Fruit fly (Drosophila melanogaster) whole organism, embryonic: Measurements from ENCODE around the gene Kaz1-ORFB.

Experiments used
- Abd-B ChIP-seq: fragments of 200-800 bp; sonication (Bioruptor generic); optimal IDR thresholded peaks from 2 replicates; lab custom pipeline; 2018; ENCODE audit warnings: missing biosample characterization, mild to moderate bottlenecking, missing genetic modification characterization, moderate library complexity
- Adf1 ChIP-seq: fragments of 200-800 bp; sonication (Bioruptor generic); IDR thresholded peaks from 2 replicates; pipeline ENCODE4 v1.3.6; 2022; ENCODE audit warnings: missing biosample characterization, missing genetic modification characterization
- CG10147 ChIP-seq: fragments of 200-800 bp; sonication (Bioruptor generic); optimal IDR thresholded peaks from 2 replicates; lab custom pipeline; 2019; ENCODE audit warnings: missing biosample characterization, mild to moderate bottlenecking, missing genetic modification characterization, moderate library complexity
- CG12659 ChIP-seq: fragments of 200-800 bp; sonication (Bioruptor generic); optimal IDR thresholded peaks from 3 replicates; lab custom pipeline; 2017; ENCODE audit warnings: mild to moderate bottlenecking, missing biosample characterization, missing genetic modification reagents, missing genetic modification characterization
- CG14710 ChIP-seq: fragments of 200-800 bp; sonication (Bioruptor generic); optimal IDR thresholded peaks from 3 replicates; lab custom pipeline; 2019; ENCODE audit warnings: missing biosample characterization, mild to moderate bottlenecking, missing genetic modification characterization, moderate library complexity
- CG14860 ChIP-seq: fragments of 200-800 bp; sonication (Bioruptor generic); IDR thresholded peaks from 3 replicates; pipeline ENCODE4 v1.3.6; 2022; ENCODE audit warnings: missing biosample characterization, missing genetic modification characterization; ENCODE audit not compliant: partially characterized antibody
- CG1647 ChIP-seq: fragments of 200-800 bp; sonication (Bioruptor generic); optimal IDR thresholded peaks from 3 replicates; lab custom pipeline; 2016; ENCODE audit warnings: missing biosample characterization, missing genetic modification characterization
- CG16779 ChIP-seq: fragments of 200-800 bp; sonication (Bioruptor generic); IDR thresholded peaks from 2 replicates; pipeline ENCODE4 v1.3.6; 2022; ENCODE audit warnings: missing biosample characterization, missing genetic modification characterization
- CG2712 ChIP-seq: fragments of 200-800 bp; optimal IDR thresholded peaks from 3 replicates; lab custom pipeline; 2019; ENCODE audit warnings: missing biosample characterization, mild to moderate bottlenecking, missing genetic modification characterization, moderate library complexity
- CG34376 ChIP-seq: fragments of 200-800 bp; sonication (Bioruptor generic); optimal IDR thresholded peaks from 2 replicates; lab custom pipeline; 2018; ENCODE audit warnings: missing biosample characterization, mild to moderate bottlenecking, missing genetic modification characterization
- CG3847 ChIP-seq: fragments of 200-800 bp; sonication (Bioruptor generic); IDR thresholded peaks from 2 replicates; pipeline ENCODE4 v1.3.6; 2022; ENCODE audit warnings: missing biosample characterization, missing genetic modification characterization
- CG4424 ChIP-seq: fragments of 200-800 bp; sonication (Bioruptor generic); optimal IDR thresholded peaks from 3 replicates; lab custom pipeline; 2016; ENCODE audit warnings: missing biosample characterization, missing genetic modification characterization
- CG4820 ChIP-seq: fragments of 200-800 bp; sonication (Bioruptor generic); optimal IDR thresholded peaks from 3 replicates; lab custom pipeline; 2016; ENCODE audit warnings: missing biosample characterization, missing genetic modification characterization
- CG6254 ChIP-seq: fragments of 200-800 bp; sonication (Bioruptor generic); optimal IDR thresholded peaks from 3 replicates; lab custom pipeline; 2017; ENCODE audit warnings: mild to moderate bottlenecking, missing biosample characterization, missing genetic modification reagents, missing genetic modification characterization
- CG6683 ChIP-seq: fragments of 200-800 bp; sonication (Bioruptor generic); optimal IDR thresholded peaks from 2 replicates; lab custom pipeline; 2017; ENCODE audit warnings: missing biosample characterization, mild to moderate bottlenecking, missing genetic modification characterization, missing genetic modification reagents
- CG7928 ChIP-seq: fragments of 200-800 bp; sonication (Bioruptor generic); optimal IDR thresholded peaks from 2 replicates; lab custom pipeline; 2017; ENCODE audit warnings: missing biosample characterization, mild to moderate bottlenecking, missing genetic modification characterization
- CG8089 ChIP-seq: fragments of 200-800 bp; sonication (Bioruptor generic); optimal IDR thresholded peaks from 3 replicates; lab custom pipeline; 2016; ENCODE audit warnings: missing biosample characterization, missing genetic modification characterization
- CG8281 ChIP-seq: fragments of 200-800 bp; sonication (Bioruptor generic); optimal IDR thresholded peaks from 2 replicates; lab custom pipeline; 2018; ENCODE audit warnings: missing biosample characterization, mild to moderate bottlenecking, missing genetic modification characterization, moderate library complexity
- CrebB ChIP-seq: fragments of 200-800 bp; sonication (Bioruptor generic); optimal IDR thresholded peaks from 3 replicates; lab custom pipeline; 2018; ENCODE audit warnings: missing biosample characterization, mild to moderate bottlenecking, missing genetic modification characterization
- D19A ChIP-seq: fragments of 200-800 bp; optimal IDR thresholded peaks from 3 replicates; lab custom pipeline; 2019; ENCODE audit warnings: missing biosample characterization, mild to moderate bottlenecking, missing genetic modification characterization, moderate library complexity
- Dp ChIP-seq: fragments of 200-800 bp; sonication (Bioruptor generic); optimal IDR thresholded peaks from 2 replicates; lab custom pipeline; 2018; ENCODE audit warnings: missing biosample characterization, mild to moderate bottlenecking, missing genetic modification characterization, moderate library complexity
- Dref ChIP-seq: fragments of 200-800 bp; sonication (Bioruptor generic); IDR thresholded peaks from 2 replicates; pipeline ENCODE4 v1.3.6; 2022; ENCODE audit warnings: missing biosample characterization, missing genetic modification characterization
- E2f1 ChIP-seq: fragments of 200-800 bp; sonication (Bioruptor generic); IDR thresholded peaks from 2 replicates; pipeline ENCODE4 v1.3.6; 2022; ENCODE audit warnings: missing biosample characterization, missing genetic modification characterization
- Fer1 ChIP-seq: fragments of 200-800 bp; sonication (Bioruptor generic); optimal IDR thresholded peaks from 2 replicates; lab custom pipeline; 2017; ENCODE audit warnings: missing biosample characterization, mild to moderate bottlenecking, missing genetic modification characterization
- H15 ChIP-seq: fragments of 200-800 bp; sonication (Bioruptor generic); IDR thresholded peaks from 3 replicates; pipeline ENCODE4 v1.3.6; 2022; ENCODE audit warnings: missing biosample characterization, missing genetic modification characterization
- HmgZ ChIP-seq: fragments of 200-800 bp; sonication (Bioruptor generic); optimal IDR thresholded peaks from 2 replicates; lab custom pipeline; 2018; ENCODE audit warnings: missing biosample characterization, mild to moderate bottlenecking, missing genetic modification characterization
- Hr78 ChIP-seq, 2 experiments: fragments of 200-800 bp in 1 of 2; fragments of >200 bp in 1 of 2; sonication (Bioruptor generic) in 1 of 2; optimal IDR thresholded peaks; 2 replicates each; lab custom pipeline; 2017 to 2019; ENCODE audit warnings: missing biosample characterization in 2 of 2, missing genetic modification characterization in 2 of 2, mild to moderate bottlenecking in 1 of 2, moderate library complexity in 1 of 2
- Mad ChIP-seq: fragments of 200-800 bp; sonication (Bioruptor generic); optimal IDR thresholded peaks from 2 replicates; lab custom pipeline; 2016; ENCODE audit warnings: missing biosample characterization, missing genetic modification characterization
- Max ChIP-seq: fragments of 200-800 bp; sonication (Bioruptor generic); optimal IDR thresholded peaks from 2 replicates; lab custom pipeline; 2016; ENCODE audit warnings: missing biosample characterization, mild to moderate bottlenecking, missing genetic modification characterization
- Sry-β ChIP-seq: fragments of 200-800 bp; sonication (Bioruptor generic); optimal IDR thresholded peaks from 2 replicates; lab custom pipeline; 2018; ENCODE audit warnings: missing biosample characterization, mild to moderate bottlenecking, missing genetic modification characterization, moderate library complexity
- Trl ChIP-seq, 3 experiments: fragments of >200 bp in 2 of 3; fragments of 200-800 bp in 1 of 3; sonication (Bioruptor generic) in 1 of 3; optimal IDR thresholded peaks; 2 replicates in 1 of 3; 3 replicates in 2 of 3; lab custom pipeline; 2016 to 2017; ENCODE audit warnings: missing biosample characterization in 1 of 3, missing genetic modification characterization in 1 of 3
- Vsx1 ChIP-seq: fragments of 200-800 bp; sonication (Bioruptor generic); optimal IDR thresholded peaks from 2 replicates; lab custom pipeline; 2017; ENCODE audit warnings: missing biosample characterization, mild to moderate bottlenecking, missing genetic modification characterization, missing genetic modification reagents
- cato ChIP-seq: fragments of 200-800 bp; sonication (Bioruptor generic); optimal IDR thresholded peaks from 2 replicates; lab custom pipeline; 2016; ENCODE audit warnings: missing biosample characterization, missing genetic modification characterization, borderline replicate concordance
- chinmo ChIP-seq: fragments of 200-800 bp; sonication (Bioruptor generic); IDR thresholded peaks from 4 replicates; pipeline ENCODE4 v1.3.6; 2022; ENCODE audit warnings: missing biosample characterization, missing genetic modification characterization; ENCODE audit not compliant: partially characterized antibody
- chm ChIP-seq: fragments of 200-800 bp; sonication (Bioruptor generic); IDR thresholded peaks from 2 replicates; pipeline ENCODE4 v1.3.6; 2022; ENCODE audit warnings: missing biosample characterization, missing genetic modification characterization
- dan ChIP-seq: fragments of 200-800 bp; sonication (Bioruptor generic); IDR thresholded peaks from 2 replicates; pipeline ENCODE4 v1.3.6; 2022; ENCODE audit warnings: missing biosample characterization, missing genetic modification characterization
- dm ChIP-seq: fragments of 200-800 bp; sonication (Bioruptor generic); optimal IDR thresholded peaks from 3 replicates; lab custom pipeline; 2016; ENCODE audit warnings: missing biosample characterization, missing genetic modification characterization
- esg ChIP-seq: fragments of 200-800 bp; sonication (Bioruptor generic); conservative IDR thresholded peaks from 2 replicates; pipeline ENCODE4 v1.3.6; 2022; ENCODE audit warnings: missing biosample characterization, missing genetic modification characterization
- ftz-f1 ChIP-seq: fragments of 200-800 bp; sonication (Bioruptor generic); optimal IDR thresholded peaks from 2 replicates; lab custom pipeline; 2016; ENCODE audit warnings: missing biosample characterization, missing genetic modification characterization
- grau ChIP-seq: fragments of 200-800 bp; optimal IDR thresholded peaks from 3 replicates; lab custom pipeline; 2019; ENCODE audit warnings: missing biosample characterization, mild to moderate bottlenecking, missing genetic modification characterization, moderate library complexity
- gsb ChIP-seq: fragments of 200-800 bp; sonication (Bioruptor generic); IDR thresholded peaks from 2 replicates; pipeline ENCODE4 v1.3.6; 2022; ENCODE audit warnings: missing biosample characterization, missing genetic modification characterization
- gsb-n ChIP-seq: fragments of 200-800 bp; sonication (Bioruptor generic); optimal IDR thresholded peaks from 3 replicates; lab custom pipeline; 2018; ENCODE audit warnings: missing biosample characterization, mild to moderate bottlenecking, missing genetic modification characterization
- hbn ChIP-seq: fragments of 200-800 bp; sonication (Bioruptor generic); IDR thresholded peaks from 2 replicates; pipeline ENCODE4 v1.3.6; 2022; ENCODE audit warnings: missing biosample characterization, missing genetic modification characterization; ENCODE audit not compliant: partially characterized antibody
- hth ChIP-seq: fragments of >200 bp; optimal IDR thresholded peaks from 2 replicates; lab custom pipeline; 2017; ENCODE audit warnings: inconsistent platforms
- klu ChIP-seq: fragments of 200-800 bp; sonication (Bioruptor generic); IDR thresholded peaks from 2 replicates; pipeline ENCODE4 v1.3.6; 2022; ENCODE audit warnings: missing biosample characterization, missing genetic modification characterization
- peb ChIP-seq: fragments of 200-800 bp; sonication (Bioruptor generic); IDR thresholded peaks from 2 replicates; pipeline ENCODE4 v1.3.6; 2022; ENCODE audit warnings: missing biosample characterization, missing genetic modification characterization
- ranshi ChIP-seq: fragments of 200-800 bp; sonication (Bioruptor generic); IDR thresholded peaks from 2 replicates; pipeline ENCODE4 v1.3.6; 2022; ENCODE audit warnings: missing biosample characterization, missing genetic modification characterization
- salm ChIP-seq: fragments of 200-800 bp; sonication (Bioruptor generic); optimal IDR thresholded peaks from 2 replicates; lab custom pipeline; 2018; ENCODE audit warnings: missing biosample characterization, mild to moderate bottlenecking, missing genetic modification characterization
- toy ChIP-seq: fragments of 200-800 bp; sonication (Bioruptor generic); IDR thresholded peaks from 2 replicates; pipeline ENCODE4 v1.3.6; 2022; ENCODE audit warnings: missing biosample characterization, missing genetic modification characterization
- zf30C ChIP-seq: fragments of 200-800 bp; sonication (Bioruptor generic); optimal IDR thresholded peaks from 3 replicates; lab custom pipeline; 2018; ENCODE audit warnings: missing biosample characterization, mild to moderate bottlenecking, missing genetic modification characterization

The Kaz1-ORFB gene

dm6 chr3L:174501-174900 is 41.9 kb upstream of the Kaz1-ORFB start (continued):
- no peak for TF ChIP-seq toy (GFP tag; lab: Robert Waterston, UW)
- TF ChIP-seq CG8281 (tag; lab: Kevin White, UChicago): no peak
- TF ChIP-seq peb (GFP tag; lab: Robert Waterston, UW): no peak
- no peak for TF ChIP-seq ftz-f1 (GFP tag; lab: Kevin White, UChicago)
- peak; percentile 84 for TF ChIP-seq Dp
- no peak for TF ChIP-seq CG4820
- no peak for TF ChIP-seq Abd-B (GFP tag; lab: Kevin White, UChicago)
- TF ChIP-seq Fer1 (GFP tag; lab: Kevin White, UChicago): peak; percentile 20
- TF ChIP-seq chm (GFP tag; lab: Robert Waterston, UW): no peak
- no peak for TF ChIP-seq CG7928 (GFP tag; lab: Kevin White, UChicago)
- TF ChIP-seq CG3847: no peak
- no peak for TF ChIP-seq CG1647

DNA sequence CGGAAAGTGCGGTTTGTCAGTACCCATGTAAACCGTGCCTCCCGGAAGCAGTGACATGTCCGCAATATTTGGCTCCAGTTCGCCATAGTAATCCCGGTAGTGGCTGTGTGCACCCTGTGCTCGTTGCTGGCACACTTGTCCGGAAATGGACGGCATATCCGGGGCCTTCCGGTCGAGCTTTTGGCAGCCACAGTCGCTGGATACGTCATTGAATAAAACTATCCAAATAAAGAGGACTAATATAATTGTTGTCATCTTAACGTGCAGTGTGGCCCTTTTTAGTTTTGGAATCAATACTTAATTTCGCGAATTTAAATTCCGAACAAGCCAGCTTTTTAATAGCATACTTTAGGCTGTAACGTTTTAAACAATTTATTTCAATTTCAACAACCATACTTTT is 40.5 kb upstream of the Kaz1-ORFB start, which contains the start of gene CG7049:
Gene CG7049, minus strand, starts transcription at position 280 of the 400 bp plus-strand sequence.
- TF ChIP-seq gsb (no peak), Dref (no peak), hth (lab: Kevin White, UChicago) (no peak), CG2712 (no peak), klu (GFP tag; lab: Robert Waterston, UW) (no peak), D19A (tag; lab: Kevin White, UChicago) (no peak), CG6254 (peak; percentile 67), Vsx1 (GFP tag; lab: Kevin White, UChicago) (no peak), CG16779 (GFP tag; lab: Robert Waterston, UW) (no peak), dm (GFP tag; lab: Kevin White, UChicago) (no peak), HmgZ (tag; lab: Kevin White, UChicago) (peak; percentile 18), CG8089 (GFP tag; lab: Kevin White, UChicago) (no peak), ranshi (no peak), salm (tag; lab: Kevin White, UChicago) (no peak), chinmo (0 out of 4 replicates have a peak, but pooled peaks have one; percentile 35), E2f1 (GFP tag; lab: Robert Waterston, UW) (no peak), CG34376 (GFP tag; lab: Kevin White, UChicago) (no peak), CG14860 (GFP tag; lab: Robert Waterston, UW) (0 out of 3 replicates have a peak, but pooled peaks have one; percentile 5), gsb-n (no peak), zf30C (GFP tag; lab: Kevin White, UChicago) (no peak), hbn (GFP tag; lab: Robert Waterston, UW) (no peak), CG4820 (no peak), CG12659 (GFP tag; lab: Kevin White, UChicago) (peak; percentile 35), Hr78 (GFP tag; optimal IDR thresholded peaks at IDR 0.05; lab: Kevin White, UChicago) (no peak), CG4424 (peak; percentile 5), Max (GFP tag; lab: Kevin White, UChicago) (no peak), CG6683 (GFP tag; lab: Kevin White, UChicago) (no peak), Mad (no peak), H15 (no peak), Sry-β (GFP tag; lab: Kevin White, UChicago) (no peak), esg (no peak), CG10147 (GFP tag; lab: Kevin White, UChicago) (peak; percentile 14), grau (no peak), Trl (optimal IDR thresholded peaks at IDR 0.05; lab: Kevin White, UChicago) (no peak), Trl (GFP tag; optimal IDR thresholded peaks at IDR 0.05; lab: Kevin White, UChicago) (no peak), CrebB (tag; lab: Kevin White, UChicago) (peak; percentile 33), Dp (peak; percentile 31), cato (GFP tag; lab: Kevin White, UChicago) (no peak), dan (GFP tag; lab: Robert Waterston, UW) (no peak), Adf1 (no peak), CG14710 (peak; percentile 29)
